Worm (Caenorhabditis elegans) whole organism, L4 larva: ENCODE results near the gene ZK105.8.

Experiments used
- F37D6.2 ChIP-seq: sonication (generic microtip); optimal IDR thresholded peaks from 2 replicates; lab custom pipeline; 2016; ENCODE audit warnings: mild to moderate bottlenecking, missing genetic modification characterization, missing compliant biosample characterization
- F49E8.2 ChIP-seq: sonication (generic microtip); optimal IDR thresholded peaks from 2 replicates; lab custom pipeline; 2016; ENCODE audit warnings: missing compliant biosample characterization, mild to moderate bottlenecking, missing genetic modification characterization, borderline replicate concordance
- aha-1 ChIP-seq: fragments of 150-350 bp; peaks from one replicate; lab custom pipeline; 2014; ENCODE audit warnings: missing biosample characterization, missing genetic modification characterization
- hlh-11 ChIP-seq: fragments of 200-800 bp; sonication (Bioruptor generic); optimal IDR thresholded peaks from 2 replicates; lab custom pipeline; 2018; ENCODE audit warnings: mild to moderate bottlenecking, missing genetic modification characterization, missing compliant biosample characterization
- hlh-30 ChIP-seq: sonication (generic microtip); optimal IDR thresholded peaks from 2 replicates; lab custom pipeline; 2017; ENCODE audit warnings: antibody characterized with exemption, mild to moderate bottlenecking, missing genetic modification characterization, missing compliant biosample characterization; ENCODE audit not compliant: insufficient read depth
- jun-1 ChIP-seq: fragments of 150-350 bp; optimal IDR thresholded peaks from 2 replicates; lab custom pipeline; 2014; ENCODE audit warnings: missing biosample characterization, missing genetic modification reagents, missing genetic modification characterization
- lsy-2 ChIP-seq, 2 experiments: fragments of 150-350 bp in 1 of 2; sonication (generic microtip) in 1 of 2; optimal IDR thresholded peaks; 2 replicates each; lab custom pipeline; 2014 to 2017; ENCODE audit warnings: missing biosample characterization in 2 of 2, missing genetic modification characterization in 2 of 2
- rbr-2 ChIP-seq: sonication (generic microtip); optimal IDR thresholded peaks from 2 replicates; lab custom pipeline; 2016; ENCODE audit warnings: missing genotype, missing genetic modification characterization, missing compliant biosample characterization
- skn-1 ChIP-seq: fragments of 150-350 bp; optimal IDR thresholded peaks from 2 replicates; lab custom pipeline; 2014; ENCODE audit warnings: missing biosample characterization, missing genetic modification characterization
- unc-39 ChIP-seq: sonication (generic microtip); optimal IDR thresholded peaks from 2 replicates; lab custom pipeline; 2017; ENCODE audit warnings: missing biosample characterization, missing genetic modification characterization
- zag-1 ChIP-seq: fragments of 150-350 bp; optimal IDR thresholded peaks from 2 replicates; lab custom pipeline; 2014; ENCODE audit warnings: missing biosample characterization, missing genetic modification characterization
- ztf-11 ChIP-seq: fragments of 150-350 bp; optimal IDR thresholded peaks from 2 replicates; lab custom pipeline; 2014; ENCODE audit warnings: missing biosample characterization, missing genetic modification characterization
- ztf-7 ChIP-seq: fragments of 150-350 bp; optimal IDR thresholded peaks from 2 replicates; lab custom pipeline; 2014; ENCODE audit warnings: missing biosample characterization, missing genetic modification characterization

ce11 chrV:7675904-7676303 is 48.4 kb upstream of the ZK105.8 start, which contains the start of gene C12D5.3:
- TF ChIP-seq zag-1 (tag; lab: Kevin White, UChicago) (no peak), unc-39 (tag; lab: Kevin White, UChicago) (no peak), rbr-2 (tag; lab: Kevin White, UChicago) (no peak), hlh-30 (no peak), lsy-2 (tag; optimal IDR thresholded peaks at IDR 0.05; lab: Kevin White, UChicago) (no peak), F37D6.2 (tag; lab: Kevin White, UChicago) (no peak), ztf-11 (tag; lab: Kevin White, UChicago) (no peak), F49E8.2 (no peak), jun-1 (no peak), skn-1 (tag; lab: Kevin White, UChicago) (no peak), ztf-7 (tag; lab: Kevin White, UChicago) (no peak), aha-1 (tag; lab: Kevin White, UChicago) (no peak), hlh-11 (tag; lab: Kevin White, UChicago) (no peak)
